Worm (Caenorhabditis elegans) whole organism, L1 larva: ENCODE data around the gene clec-34.

Source experiments
- ama-1 ChIP-seq: fragments of 150-350 bp; optimal IDR thresholded peaks from 2 replicates; lab custom pipeline; 2014
- blmp-1 ChIP-seq: fragments of 150-350 bp; optimal IDR thresholded peaks from 2 replicates; lab custom pipeline; 2014; ENCODE audit warnings: missing biosample characterization, missing genetic modification characterization
- ceh-82 ChIP-seq, 3 experiments: fragments of 150-350 bp in 1 of 3; sonication (generic microtip) in 2 of 3; optimal IDR thresholded peaks; 2 replicates each; lab custom pipeline; 2014 to 2017; ENCODE audit warnings: missing biosample characterization in 3 of 3, missing genetic modification characterization in 3 of 3
- efl-1 ChIP-seq, 4 experiments: fragments of 150-350 bp; optimal IDR thresholded peaks in 3 of 4; peaks in 1 of 4; 1 replicate in 1 of 4; 2 replicates in 3 of 4; lab custom pipeline; 2014; ENCODE audit warnings: missing biosample characterization in 2 of 4, missing genetic modification characterization in 2 of 4, missing genetic modification reagents in 2 of 4
- fkh-8 ChIP-seq: sonication (generic microtip); optimal IDR thresholded peaks from 2 replicates; lab custom pipeline; 2016; ENCODE audit warnings: mild to moderate bottlenecking, missing genetic modification characterization, missing compliant biosample characterization
- lin-39 ChIP-seq: fragments of 150-350 bp; optimal IDR thresholded peaks from 2 replicates; lab custom pipeline; 2014; ENCODE audit warnings: missing biosample characterization, missing genetic modification reagents, missing genetic modification characterization
- lsy-2 ChIP-seq, 2 experiments: fragments of 150-350 bp; optimal IDR thresholded peaks; 2 replicates each; lab custom pipeline; 2014; ENCODE audit warnings: missing biosample characterization in 2 of 2, missing genetic modification characterization in 2 of 2
- mdl-1 ChIP-seq, 2 experiments: fragments of 150-350 bp; optimal IDR thresholded peaks; 2 replicates each; lab custom pipeline; 2014 to 2017; ENCODE audit warnings: missing biosample characterization in 2 of 2, missing genetic modification characterization in 2 of 2, inconsistent platforms in 1 of 2
- nhr-11 ChIP-seq: fragments of 150-350 bp; optimal IDR thresholded peaks from 2 replicates; lab custom pipeline; 2014; ENCODE audit warnings: missing biosample characterization, missing genetic modification characterization
- nhr-12 ChIP-seq: sonication (generic microtip); optimal IDR thresholded peaks from 2 replicates; lab custom pipeline; 2017; ENCODE audit warnings: missing biosample characterization, missing genetic modification characterization
- nhr-28 ChIP-seq: fragments of 150-350 bp; optimal IDR thresholded peaks from 2 replicates; lab custom pipeline; 2014; ENCODE audit warnings: missing biosample characterization, missing genetic modification characterization
- snpc-4 ChIP-seq: fragments of 150-350 bp; optimal IDR thresholded peaks from 2 replicates; lab custom pipeline; 2014; ENCODE audit warnings: missing biosample characterization, missing genetic modification characterization

- TF ChIP-seq nhr-28 (tag; lab: Kevin White, UChicago) (no peak), lsy-2 (tag; optimal IDR thresholded peaks at IDR 0.05; lab: Kevin White, UChicago) (no peak), ama-1 (lab: Kevin White, UChicago) (no peak), mdl-1 (tag; optimal IDR thresholded peaks at IDR 0.05; lab: Kevin White, UChicago) (no peak), nhr-11 (tag; lab: Kevin White, UChicago) (no peak), blmp-1 (tag; lab: Kevin White, UChicago) (no peak), nhr-12 (tag; lab: Kevin White, UChicago) (no peak), ceh-82 (tag; optimal IDR thresholded peaks at IDR 0.05; lab: Kevin White, UChicago) (no peak), efl-1 (optimal IDR thresholded peaks at IDR 0.05; lab: Kevin White, UChicago) (no peak), efl-1 (GFP tag; optimal IDR thresholded peaks at IDR 0.05 in 1 of 2; lab: Kevin White, UChicago) (no peak), snpc-4 (tag; lab: Kevin White, UChicago) (no peak), lin-39 (tag; lab: Kevin White, UChicago) (no peak), fkh-8 (tag; lab: Kevin White, UChicago) (no peak)
Measured at ce11 chrV:16733681-16734080, 1.9 kb upstream of the clec-34 start, which contains the start of gene T25E12.16.
